Worm (Caenorhabditis elegans): ENCODE data around the gene prp-9.
A peak's percentile ranks its signal among the peaks of the same experiment; 100 is the strongest.

prp-9 gene

ce11 chrII:8559188-8559587 lies 34.0 kb upstream of the prp-9 start:
- TF ChIP-seq cog-1 (tag; optimal IDR thresholded peaks at IDR 0.05) = no peak
- TF ChIP-seq klf-2 (GFP tag; conservative IDR thresholded peaks at IDR 0.05) = no peak
- no peak for TF ChIP-seq med-1 (GFP tag; optimal IDR thresholded peaks at IDR 0.05; ENCODE audit: insufficient read depth)
- TF ChIP-seq flt-1 (GFP tag; IDR thresholded peaks at IDR 0.05) = no peak
- no peak for TF ChIP-seq tab-1 (GFP tag; IDR thresholded peaks at IDR 0.05)
- TF ChIP-seq T22C8.4 (GFP tag; IDR thresholded peaks at IDR 0.05) = no peak

ce11 chrII:8556166-8556565 lies 31.0 kb upstream of the prp-9 start, which contains the start of gene glb-27:
Gene glb-27 (minus strand): TSS chrII:8556266.
- TF ChIP-seq med-1 (GFP tag; optimal IDR thresholded peaks at IDR 0.05; ENCODE audit: insufficient read depth) (no peak), klf-2 (GFP tag; conservative IDR thresholded peaks at IDR 0.05) (no peak), tab-1 (GFP tag; IDR thresholded peaks at IDR 0.05) (no peak), flt-1 (GFP tag; IDR thresholded peaks at IDR 0.05) (no peak), cog-1 (tag; optimal IDR thresholded peaks at IDR 0.05) (no peak), ref-1 (GFP tag; conservative IDR thresholded peaks at IDR 0.05) (no peak), T22C8.4 (GFP tag; IDR thresholded peaks at IDR 0.05) (no peak), ztf-23 (GFP tag; IDR thresholded peaks at IDR 0.05) (no peak), ztf-29 (GFP tag; IDR thresholded peaks at IDR 0.05) (no peak)

ce11 chrII:8554568-8554967 lies 29.4 kb upstream of the prp-9 start:
- TF ChIP-seq med-1 (GFP tag; optimal IDR thresholded peaks at IDR 0.05; ENCODE audit: insufficient read depth) (no peak), cog-1 (tag; optimal IDR thresholded peaks at IDR 0.05) (no peak), ztf-23 (GFP tag; IDR thresholded peaks at IDR 0.05) (no peak), klf-2 (GFP tag; conservative IDR thresholded peaks at IDR 0.05) (no peak), tab-1 (GFP tag; IDR thresholded peaks at IDR 0.05) (no peak), flt-1 (GFP tag; IDR thresholded peaks at IDR 0.05) (no peak), ref-1 (GFP tag; conservative IDR thresholded peaks at IDR 0.05) (no peak)

- TF ChIP-seq klf-2 (GFP tag; conservative IDR thresholded peaks at IDR 0.05) (no peak), ref-1 (GFP tag; conservative IDR thresholded peaks at IDR 0.05) (no peak), cog-1 (tag; optimal IDR thresholded peaks at IDR 0.05) (no peak), T22C8.4 (GFP tag; IDR thresholded peaks at IDR 0.05) (no peak), flt-1 (GFP tag; IDR thresholded peaks at IDR 0.05) (no peak), ztf-23 (GFP tag; IDR thresholded peaks at IDR 0.05) (no peak)
Observed at ce11 chrII:8551100-8551499, 25.9 kb upstream of the prp-9 start.

ce11 chrII:8546975-8547374 lies 21.8 kb upstream of the prp-9 start:
- TF ChIP-seq med-1 (GFP tag; optimal IDR thresholded peaks at IDR 0.05; ENCODE audit: insufficient read depth) (peak; percentile 40), flt-1 (GFP tag; IDR thresholded peaks at IDR 0.05) (peak; percentile 92), T22C8.4 (GFP tag; IDR thresholded peaks at IDR 0.05) (peak; percentile 63; the same call in 1 of the 2 replicates), tab-1 (GFP tag; IDR thresholded peaks at IDR 0.05) (peak; percentile 91), klf-2 (GFP tag; conservative IDR thresholded peaks at IDR 0.05) (peak; percentile 84), ztf-23 (GFP tag; IDR thresholded peaks at IDR 0.05) (no peak; the same call in none of the 2 replicates), ztf-29 (GFP tag; IDR thresholded peaks at IDR 0.05) (peak; percentile 82), cog-1 (tag; optimal IDR thresholded peaks at IDR 0.05) (peak; percentile 52), ref-1 (GFP tag; conservative IDR thresholded peaks at IDR 0.05) (peak; percentile 90)

- TF ChIP-seq klf-2 (GFP tag; conservative IDR thresholded peaks at IDR 0.05) (no peak), ztf-23 (GFP tag; IDR thresholded peaks at IDR 0.05) (no peak), cog-1 (tag; optimal IDR thresholded peaks at IDR 0.05) (no peak), med-1 (GFP tag; optimal IDR thresholded peaks at IDR 0.05; ENCODE audit: insufficient read depth) (no peak), ref-1 (GFP tag; conservative IDR thresholded peaks at IDR 0.05) (no peak), flt-1 (GFP tag; IDR thresholded peaks at IDR 0.05) (no peak), T22C8.4 (GFP tag; IDR thresholded peaks at IDR 0.05) (no peak), ztf-29 (GFP tag; IDR thresholded peaks at IDR 0.05) (no peak), tab-1 (GFP tag; IDR thresholded peaks at IDR 0.05) (no peak)
Observed at ce11 chrII:8545315-8545714, 20.1 kb upstream of the prp-9 start, which contains the start of gene decr-1.2. Gene decr-1.2 (plus strand): TSS chrII:8545615.

ce11 chrII:8540412-8540811 lies 15.2 kb upstream of the prp-9 start, which contains the start of gene pqn-73:
Gene pqn-73 (plus strand): TSS chrII:8540712.
- no peak for TF ChIP-seq ref-1 (GFP tag; conservative IDR thresholded peaks at IDR 0.05)
- no peak for TF ChIP-seq ztf-29 (GFP tag; IDR thresholded peaks at IDR 0.05)
- TF ChIP-seq flt-1 (GFP tag; IDR thresholded peaks at IDR 0.05) = no peak
- TF ChIP-seq med-1 (GFP tag; optimal IDR thresholded peaks at IDR 0.05; ENCODE audit: insufficient read depth) = no peak
- no peak for TF ChIP-seq klf-2 (GFP tag; conservative IDR thresholded peaks at IDR 0.05)

ce11 chrII:8536060-8536459 lies 10.9 kb upstream of the prp-9 start, which contains the start of gene W01C9.2:
Gene W01C9.2 (plus strand): TSS chrII:8536360.
- TF ChIP-seq ztf-23 (GFP tag; IDR thresholded peaks at IDR 0.05) (no peak), ref-1 (GFP tag; conservative IDR thresholded peaks at IDR 0.05) (no peak), flt-1 (GFP tag; IDR thresholded peaks at IDR 0.05) (no peak), cog-1 (tag; optimal IDR thresholded peaks at IDR 0.05) (no peak), med-1 (GFP tag; optimal IDR thresholded peaks at IDR 0.05; ENCODE audit: insufficient read depth) (no peak), ztf-29 (GFP tag; IDR thresholded peaks at IDR 0.05) (no peak)

ce11 chrII:8532015-8532414 lies 6.8 kb upstream of the prp-9 start:
- TF ChIP-seq ztf-23 (GFP tag; IDR thresholded peaks at IDR 0.05) (no peak), tab-1 (GFP tag; IDR thresholded peaks at IDR 0.05) (no peak), ref-1 (GFP tag; conservative IDR thresholded peaks at IDR 0.05) (no peak), cog-1 (tag; optimal IDR thresholded peaks at IDR 0.05) (no peak), med-1 (GFP tag; optimal IDR thresholded peaks at IDR 0.05; ENCODE audit: insufficient read depth) (no peak), T22C8.4 (GFP tag; IDR thresholded peaks at IDR 0.05) (no peak), klf-2 (GFP tag; conservative IDR thresholded peaks at IDR 0.05) (no peak)

ce11 chrII:8531181-8531759 lies 6.1 kb upstream of the prp-9 start, which contains the start of gene gldi-7:
Gene gldi-7 (minus strand): TSS chrII:8531222.
- TF ChIP-seq flt-1 (GFP tag; IDR thresholded peaks at IDR 0.05) (no peak), T22C8.4 (GFP tag; IDR thresholded peaks at IDR 0.05) (no peak), tab-1 (GFP tag; IDR thresholded peaks at IDR 0.05) (no peak), klf-2 (GFP tag; conservative IDR thresholded peaks at IDR 0.05) (no peak), cog-1 (tag; optimal IDR thresholded peaks at IDR 0.05) (no peak), ref-1 (GFP tag; conservative IDR thresholded peaks at IDR 0.05) (no peak), med-1 (GFP tag; optimal IDR thresholded peaks at IDR 0.05; ENCODE audit: insufficient read depth) (no peak), ztf-29 (GFP tag; IDR thresholded peaks at IDR 0.05) (no peak), ztf-23 (GFP tag; IDR thresholded peaks at IDR 0.05) (no peak)
